Fruit fly (Drosophila melanogaster) whole organism, wandering third instar larva: ENCODE results near the gene Atg18b.

ENCODE experiments used
- Abd-B ChIP-seq: fragments of >200 bp; optimal IDR thresholded peaks from 2 replicates; lab custom pipeline; 2017; ENCODE audit warnings: missing biosample characterization, missing genetic modification characterization
- CG32264 ChIP-seq: fragments of 200-800 bp; sonication (Bioruptor generic); optimal IDR thresholded peaks from 2 replicates; lab custom pipeline; 2016; ENCODE audit warnings: missing biosample characterization, missing genetic modification characterization
- CG9705 ChIP-seq: fragments of 200-800 bp; sonication (Bioruptor generic); optimal IDR thresholded peaks from 2 replicates; lab custom pipeline; 2018; ENCODE audit warnings: missing biosample characterization, mild to moderate bottlenecking, missing genetic modification characterization
- Dfd ChIP-seq: fragments of >200 bp; optimal IDR thresholded peaks from 2 replicates; lab custom pipeline; 2017; ENCODE audit warnings: missing biosample characterization, missing genetic modification characterization
- Dif ChIP-seq: fragments of 200-275, 200-300 bp; sonication (Bioruptor generic); optimal IDR thresholded peaks from 2 replicates; lab custom pipeline; 2018; ENCODE audit warnings: missing biosample characterization, missing genetic modification characterization; ENCODE audit not compliant: partially characterized antibody
- GATAd ChIP-seq: sonication (Bioruptor generic); optimal IDR thresholded peaks from 2 replicates; lab custom pipeline; 2016; ENCODE audit warnings: missing biosample characterization, missing genetic modification characterization
- Hr78 ChIP-seq: fragments of >200 bp; optimal IDR thresholded peaks from 2 replicates; lab custom pipeline; 2017; ENCODE audit warnings: missing biosample characterization, missing genetic modification characterization
- Hr83 ChIP-seq: fragments of 200-300 bp; sonication (Bioruptor generic); optimal IDR thresholded peaks from 2 replicates; lab custom pipeline; 2016; ENCODE audit warnings: missing biosample characterization, mild to moderate bottlenecking, missing genetic modification characterization, moderate library complexity; ENCODE audit not compliant: poor library complexity, severe bottlenecking
- Mio ChIP-seq: sonication (Bioruptor generic); optimal IDR thresholded peaks from 2 replicates; lab custom pipeline; 2016; ENCODE audit warnings: missing biosample characterization, missing genetic modification characterization
- Myc ChIP-seq: fragments of >200 bp; optimal IDR thresholded peaks from 2 replicates; lab custom pipeline; 2017
- OdsH ChIP-seq: fragments of 200-800 bp; sonication (Bioruptor generic); optimal IDR thresholded peaks from 2 replicates; lab custom pipeline; 2016; ENCODE audit warnings: missing biosample characterization, mild to moderate bottlenecking, missing genetic modification characterization
- Rel ChIP-seq, 2 experiments: fragments of 200-800 bp; sonication (Bioruptor generic) in 1 of 2; optimal IDR thresholded peaks; 2 replicates in 1 of 2; 3 replicates in 1 of 2; lab custom pipeline; 2016 to 2019; ENCODE audit warnings: mild to moderate bottlenecking in 2 of 2, missing biosample characterization in 2 of 2, missing genetic modification characterization in 2 of 2, moderate library complexity in 1 of 2
- Sp1 ChIP-seq: fragments of 200-800 bp; sonication (Bioruptor generic); optimal IDR thresholded peaks from 3 replicates; lab custom pipeline; 2019; ENCODE audit warnings: missing biosample characterization, mild to moderate bottlenecking, missing genetic modification characterization, moderate library complexity
- br ChIP-seq: fragments of 200-800 bp; sonication (Bioruptor generic); optimal IDR thresholded peaks from 2 replicates; lab custom pipeline; 2016; ENCODE audit warnings: missing biosample characterization, missing genetic modification characterization
- dl ChIP-seq, 2 experiments: fragments of 175-275, 200-275 bp in 1 of 2; fragments of 200-275 bp in 1 of 2; sonication (Bioruptor generic); optimal IDR thresholded peaks; lab custom pipeline; 2018; ENCODE audit warnings: mild to moderate bottlenecking in 2 of 2, missing biosample characterization in 2 of 2, missing genetic modification characterization in 2 of 2, moderate library complexity in 2 of 2; ENCODE audit not compliant: partially characterized antibody in 2 of 2, insufficient read depth in 1 of 2
- dmrt93B ChIP-seq: fragments of 200-800 bp; sonication (Bioruptor generic); optimal IDR thresholded peaks from 2 replicates; lab custom pipeline; 2018; ENCODE audit warnings: missing biosample characterization, mild to moderate bottlenecking, missing genetic modification characterization
- dsf ChIP-seq: sonication (Bioruptor generic); optimal IDR thresholded peaks from 2 replicates; lab custom pipeline; 2016; ENCODE audit warnings: missing biosample characterization, missing genetic modification characterization, borderline replicate concordance
- ey ChIP-seq: fragments of 200-800 bp; sonication (Bioruptor generic); optimal IDR thresholded peaks from 2 replicates; lab custom pipeline; 2016; ENCODE audit warnings: missing biosample characterization, missing genetic modification characterization
- foxo ChIP-seq, 2 experiments: fragments of 200-800 bp; sonication (Bioruptor generic); optimal IDR thresholded peaks; 2 replicates in 1 of 2; 3 replicates in 1 of 2; lab custom pipeline; 2016 to 2017; ENCODE audit warnings: missing biosample characterization in 2 of 2, missing genetic modification characterization in 2 of 2
- h ChIP-seq: fragments of 200-800 bp; sonication (Bioruptor generic); optimal IDR thresholded peaks from 3 replicates; lab custom pipeline; 2016; ENCODE audit warnings: missing biosample characterization, mild to moderate bottlenecking, missing genetic modification characterization
- lola ChIP-seq: fragments of >200 bp; optimal IDR thresholded peaks from 2 replicates; lab custom pipeline; 2017; ENCODE audit warnings: missing biosample characterization, missing genetic modification characterization
- rgr ChIP-seq: fragments of 200-800 bp; sonication (Bioruptor generic); optimal IDR thresholded peaks from 3 replicates; lab custom pipeline; 2016; ENCODE audit warnings: missing biosample characterization, mild to moderate bottlenecking, missing genetic modification characterization
- usp ChIP-seq: fragments of >200 bp; optimal IDR thresholded peaks from 2 replicates; lab custom pipeline; 2017; ENCODE audit warnings: missing biosample characterization, missing genetic modification characterization

Atg18b gene

dm6 chr2L:21162875-21163274 is 57.5 kb downstream of the Atg18b start, which contains the start of gene Nbr:
Gene Nbr (minus strand): TSS chr2L:21163083.
- TF ChIP-seq Hr78 (GFP tag; lab: Kevin White, UChicago) = no peak
- no peak for TF ChIP-seq CG32264
- no peak for TF ChIP-seq Myc (lab: Kevin White, UChicago)
- no peak for TF ChIP-seq Mio (GFP tag; lab: Kevin White, UChicago)
- no peak for TF ChIP-seq dsf
- TF ChIP-seq Hr83 (GFP tag; lab: Kevin White, UChicago) = peak; percentile 49
- no peak for TF ChIP-seq OdsH (GFP tag; lab: Kevin White, UChicago)
- TF ChIP-seq dl (GFP tag; optimal IDR thresholded peaks at IDR 0.05; lab: Kevin White, UChicago; ENCODE audit: insufficient read depth in 1 of 2, partially characterized antibody in 2 of 2) = no peak
- TF ChIP-seq foxo (GFP tag; optimal IDR thresholded peaks at IDR 0.05; lab: Kevin White, UChicago) = no peak
- no peak for TF ChIP-seq br (GFP tag; lab: Kevin White, UChicago)
- TF ChIP-seq ey (GFP tag; lab: Kevin White, UChicago) = no peak
- no peak for TF ChIP-seq h (GFP tag; lab: Kevin White, UChicago)
- peak; percentile 58 for TF ChIP-seq Dif (GFP tag; lab: Kevin White, UChicago)
- no peak for TF ChIP-seq dmrt93B (GFP tag; lab: Kevin White, UChicago)
- no peak for TF ChIP-seq Dfd (GFP tag; lab: Kevin White, UChicago)
- TF ChIP-seq CG9705 (GFP tag; lab: Kevin White, UChicago) = no peak
- no peak for TF ChIP-seq GATAd (GFP tag; lab: Kevin White, UChicago)
- no peak for TF ChIP-seq lola (GFP tag; lab: Kevin White, UChicago)
- TF ChIP-seq Rel (GFP tag; optimal IDR thresholded peaks at IDR 0.05; lab: Kevin White, UChicago) = no peak
- TF ChIP-seq Rel (tag; optimal IDR thresholded peaks at IDR 0.05; lab: Kevin White, UChicago) = peak; percentile 13
- TF ChIP-seq rgr (GFP tag; lab: Kevin White, UChicago) = peak; percentile 35
- no peak for TF ChIP-seq usp (GFP tag; lab: Kevin White, UChicago)
- TF ChIP-seq Abd-B (GFP tag; lab: Kevin White, UChicago) = no peak
- TF ChIP-seq Sp1 (GFP tag; lab: Kevin White, UChicago) = no peak
